Fruit fly (Drosophila melanogaster): ENCODE results near the gene Cen.

Cen gene

dm6 chr2L:20682136-20682733 lies 589 bp upstream of the Cen start, which contains the start of gene CG2617:
CG2617 (plus strand) TSS chr2L:20682368.
- TF ChIP-seq CrebA (GFP tag; optimal IDR thresholded peaks at IDR 0.05; ENCODE audit: borderline replicate concordance) (no peak), psq (GFP tag; optimal IDR thresholded peaks at IDR 0.05) (peak; percentile 26)

DNA sequence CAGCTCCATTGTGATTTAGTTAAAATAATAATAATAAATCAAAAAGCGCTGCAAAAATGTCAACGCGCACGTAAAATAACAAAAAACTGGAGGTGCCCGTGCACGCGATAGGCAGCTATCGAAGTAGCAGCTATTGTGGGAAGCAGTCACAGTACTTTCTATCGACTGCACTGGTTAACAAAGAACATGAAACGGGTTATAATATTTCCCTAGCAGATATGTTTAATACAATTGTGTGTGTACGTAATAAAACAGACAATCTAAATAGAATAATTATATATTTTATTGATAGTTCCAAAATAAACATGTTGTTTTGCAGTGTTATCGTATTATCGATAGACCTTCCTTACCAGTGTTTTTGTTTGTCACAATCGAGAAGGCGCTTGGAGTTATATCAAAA lies 5.8 kb downstream of the Cen start, which contains the start of the genes CG31678 and IKKepsilon:
CG31678 (minus strand) TSS at position 67 of the 400 bp plus-strand sequence.
IKKepsilon (plus strand) TSS at position 171 of the 400 bp plus-strand sequence.
- TF ChIP-seq br (GFP tag; optimal IDR thresholded peaks at IDR 0.05) (peak; percentile 8), dmrt93B (GFP tag; optimal IDR thresholded peaks at IDR 0.05) (no peak), Hr83 (GFP tag; optimal IDR thresholded peaks at IDR 0.05; ENCODE audit: poor library complexity, severe bottlenecking) (peak; percentile 25), Hnf4 (GFP tag; optimal IDR thresholded peaks at IDR 0.05) (peak; percentile 69), h (GFP tag; optimal IDR thresholded peaks at IDR 0.05) (peak; percentile 65), fru (GFP tag; optimal IDR thresholded peaks at IDR 0.05) (peak; percentile 33), OdsH (GFP tag; optimal IDR thresholded peaks at IDR 0.05) (peak; percentile 36), Dif (GFP tag; optimal IDR thresholded peaks at IDR 0.05; ENCODE audit: partially characterized antibody) (no peak), usp (GFP tag; optimal IDR thresholded peaks at IDR 0.05) (no peak), Hr78 (GFP tag; optimal IDR thresholded peaks at IDR 0.05) (no peak), Dfd (GFP tag; optimal IDR thresholded peaks at IDR 0.05) (no peak), HLH106 (tag; optimal IDR thresholded peaks at IDR 0.05) (peak; percentile 46), Myc (optimal IDR thresholded peaks at IDR 0.05) (peak; percentile 50), GATAd (GFP tag; optimal IDR thresholded peaks at IDR 0.05) (peak; percentile 18), N (GFP tag; optimal IDR thresholded peaks at IDR 0.05) (no peak), psq (GFP tag; optimal IDR thresholded peaks at IDR 0.05) (peak; percentile 38), sv (GFP tag; optimal IDR thresholded peaks at IDR 0.05) (peak; percentile 48), rgr (GFP tag; optimal IDR thresholded peaks at IDR 0.05) (peak; percentile 74), foxo (GFP tag; optimal IDR thresholded peaks at IDR 0.05) (peak in 1 of 2 experiments; percentile 57), Sp1 (GFP tag; optimal IDR thresholded peaks at IDR 0.05) (peak; percentile 29), CG9705 (GFP tag; optimal IDR thresholded peaks at IDR 0.05) (no peak), Abd-B (GFP tag; optimal IDR thresholded peaks at IDR 0.05) (no peak), CrebA (GFP tag; optimal IDR thresholded peaks at IDR 0.05; ENCODE audit: borderline replicate concordance) (no peak), CG32264 (GFP tag; optimal IDR thresholded peaks at IDR 0.05) (no peak), pan (optimal IDR thresholded peaks at IDR 0.05) (no peak), ey (GFP tag; optimal IDR thresholded peaks at IDR 0.05) (peak; percentile 35), woc (GFP tag; optimal IDR thresholded peaks at IDR 0.05) (no peak)

dm6 chr2L:20674718-20675117 lies 6.9 kb downstream of the Cen start:
- no peak for TF ChIP-seq dl (GFP tag; optimal IDR thresholded peaks at IDR 0.05; ENCODE audit: insufficient read depth in 1 of 2, partially characterized antibody in 2 of 2)
- TF ChIP-seq dmrt93B (GFP tag; optimal IDR thresholded peaks at IDR 0.05), result no peak
- no peak for TF ChIP-seq Hr83 (GFP tag; optimal IDR thresholded peaks at IDR 0.05; ENCODE audit: poor library complexity, severe bottlenecking)
- TF ChIP-seq usp (GFP tag; optimal IDR thresholded peaks at IDR 0.05), result no peak
- TF ChIP-seq CG32264 (GFP tag; optimal IDR thresholded peaks at IDR 0.05), result no peak
- TF ChIP-seq psq (GFP tag; optimal IDR thresholded peaks at IDR 0.05), result no peak
- no peak for TF ChIP-seq brk (GFP tag; optimal IDR thresholded peaks at IDR 0.05)
- TF ChIP-seq Jra (GFP tag; optimal IDR thresholded peaks at IDR 0.05), result no peak
- TF ChIP-seq GATAd (GFP tag; optimal IDR thresholded peaks at IDR 0.05), result no peak
- no peak for TF ChIP-seq OdsH (GFP tag; optimal IDR thresholded peaks at IDR 0.05)
- no peak for TF ChIP-seq rgr (GFP tag; optimal IDR thresholded peaks at IDR 0.05)
- no peak for TF ChIP-seq N (GFP tag; optimal IDR thresholded peaks at IDR 0.05)
- TF ChIP-seq Rel (GFP tag; optimal IDR thresholded peaks at IDR 0.05), result no peak
- no peak for TF ChIP-seq Rel (tag; optimal IDR thresholded peaks at IDR 0.05)
- no peak for TF ChIP-seq woc (GFP tag; optimal IDR thresholded peaks at IDR 0.05)
- no peak for TF ChIP-seq dsf (GFP tag; optimal IDR thresholded peaks at IDR 0.05; ENCODE audit: borderline replicate concordance)
- TF ChIP-seq lola (GFP tag; optimal IDR thresholded peaks at IDR 0.05), result no peak

Data from whole organism, wandering third instar larva.